Fruit fly (Drosophila melanogaster) whole organism, embryonic: ENCODE results near the gene CG32590.

Experiments
- Abd-B ChIP-seq: fragments of 200-800 bp; sonication (Bioruptor generic); optimal IDR thresholded peaks from 2 replicates; lab custom pipeline; 2018; ENCODE audit warnings: missing biosample characterization, mild to moderate bottlenecking, missing genetic modification characterization, moderate library complexity
- Ada2b ChIP-seq: fragments of 200-800 bp; sonication (Bioruptor generic); IDR thresholded peaks from 2 replicates; pipeline ENCODE4 v1.3.6; 2022; ENCODE audit warnings: missing biosample characterization, missing genetic modification characterization
- CG18619 ChIP-seq: fragments of 200-800 bp; sonication (Bioruptor generic); optimal IDR thresholded peaks from 3 replicates; lab custom pipeline; 2017; ENCODE audit warnings: missing biosample characterization, mild to moderate bottlenecking, missing genetic modification characterization
- CG3995 ChIP-seq: fragments of 200-800 bp; sonication (Bioruptor generic); optimal IDR thresholded peaks from 3 replicates; lab custom pipeline; 2016; ENCODE audit warnings: missing biosample characterization, missing genetic modification characterization
- CG6254 ChIP-seq: fragments of 200-800 bp; sonication (Bioruptor generic); optimal IDR thresholded peaks from 3 replicates; lab custom pipeline; 2017; ENCODE audit warnings: mild to moderate bottlenecking, missing biosample characterization, missing genetic modification reagents, missing genetic modification characterization
- CG7556 ChIP-seq: fragments of 200-800 bp; sonication (Bioruptor generic); optimal IDR thresholded peaks from 2 replicates; lab custom pipeline; 2017; ENCODE audit warnings: missing biosample characterization, mild to moderate bottlenecking, missing genetic modification characterization
- Fer2 ChIP-seq: fragments of 200-800 bp; sonication (Bioruptor generic); optimal IDR thresholded peaks from 2 replicates; lab custom pipeline; 2018; ENCODE audit warnings: missing biosample characterization, mild to moderate bottlenecking, missing genetic modification characterization, moderate library complexity
- Six4 ChIP-seq: fragments of 200-800 bp; sonication (Bioruptor generic); optimal IDR thresholded peaks from 2 replicates; lab custom pipeline; 2016; ENCODE audit warnings: missing biosample characterization, missing genetic modification characterization
- gce ChIP-seq: fragments of 200-800 bp; sonication (Bioruptor generic); IDR thresholded peaks from 3 replicates; pipeline ENCODE4 v1.3.6; 2022; ENCODE audit warnings: missing biosample characterization, missing genetic modification characterization
- nerfin-1 ChIP-seq: fragments of 200-800 bp; sonication (Bioruptor generic); optimal IDR thresholded peaks from 3 replicates; lab custom pipeline; 2019; ENCODE audit warnings: missing biosample characterization, mild to moderate bottlenecking, missing genetic modification characterization, moderate library complexity
- sens-2 ChIP-seq: fragments of 200-800 bp; sonication (Bioruptor generic); IDR thresholded peaks from 2 replicates; pipeline ENCODE4 v1.3.6; 2022; ENCODE audit warnings: missing biosample characterization, missing genetic modification characterization

DNA sequence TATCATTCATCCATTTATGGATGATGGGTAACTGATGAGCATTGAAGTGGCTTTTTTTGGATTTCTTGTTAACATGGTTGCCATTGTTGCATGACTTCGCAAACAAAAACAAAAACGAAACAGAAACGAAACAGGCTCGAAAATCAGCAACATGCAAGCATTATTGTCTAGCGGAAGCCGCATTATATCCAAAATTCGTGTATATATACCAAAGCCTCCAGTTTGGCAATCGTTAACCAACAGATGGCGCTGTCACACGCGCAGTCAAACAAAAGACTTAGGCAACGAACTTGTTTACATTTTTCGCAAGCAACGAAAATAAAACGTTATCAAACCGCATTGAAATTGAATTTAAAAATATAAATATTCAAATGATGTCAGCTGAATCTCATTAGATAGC, 40.0 kb upstream of the CG32590 start:
- no peak for TF ChIP-seq CG3995 (GFP tag; lab: Kevin White, UChicago)
- no peak for TF ChIP-seq nerfin-1
- no peak for TF ChIP-seq Abd-B (GFP tag; lab: Kevin White, UChicago)
- TF ChIP-seq gce = no peak
- no peak for TF ChIP-seq CG7556 (GFP tag; lab: Kevin White, UChicago)
- TF ChIP-seq Six4 (GFP tag; lab: Kevin White, UChicago) = no peak
- TF ChIP-seq CG6254 (GFP tag; lab: Kevin White, UChicago) = no peak
- TF ChIP-seq Fer2 (tag; lab: Kevin White, UChicago) = no peak
- no peak for TF ChIP-seq Ada2b (GFP tag; lab: Robert Waterston, UW)
- TF ChIP-seq sens-2 = no peak
- no peak for TF ChIP-seq CG18619 (GFP tag; lab: Kevin White, UChicago)
